Fruit fly (Drosophila melanogaster): ENCODE data around the gene RhoGEF64C.

RhoGEF64C gene

dm6 chr3L:4691775-4692174 lies 808 bp upstream of the RhoGEF64C start (continued):
- TF ChIP-seq Deaf1 (tag; optimal IDR thresholded peaks at IDR 0.05) (no peak), slou (GFP tag; optimal IDR thresholded peaks at IDR 0.05) (no peak), sug (tag; optimal IDR thresholded peaks at IDR 0.05) (no peak), GATAe (GFP tag; conservative IDR thresholded peaks at IDR 0.05) (no peak), tin (GFP tag; optimal IDR thresholded peaks at IDR 0.05) (no peak), gsb-n (tag; optimal IDR thresholded peaks at IDR 0.05) (peak; percentile 12), H15 (GFP tag; IDR thresholded peaks at IDR 0.05) (0 out of 3 replicates have a peak, but pooled peaks have one; percentile 33), br (optimal IDR thresholded peaks at IDR 0.05) (no peak), zfh1 (GFP tag; IDR thresholded peaks at IDR 0.05) (no peak), zen (tag; optimal IDR thresholded peaks at IDR 0.05) (no peak), tio (GFP tag; optimal IDR thresholded peaks at IDR 0.05) (no peak), Mrtf (GFP tag; IDR thresholded peaks at IDR 0.05) (no peak), CrebB (tag; optimal IDR thresholded peaks at IDR 0.05) (no peak), Dp (GFP tag; optimal IDR thresholded peaks at IDR 0.05) (no peak), Rfx (GFP tag; IDR thresholded peaks at IDR 0.05) (no peak), gce (GFP tag; IDR thresholded peaks at IDR 0.05) (no peak), HmgZ (tag; optimal IDR thresholded peaks at IDR 0.05) (no peak), CG43689 (GFP tag; IDR thresholded peaks at IDR 0.05) (no peak), CG7745 (tag; optimal IDR thresholded peaks at IDR 0.05) (no peak), Adf1 (GFP tag; IDR thresholded peaks at IDR 0.05) (no peak), sens-2 (GFP tag; IDR thresholded peaks at IDR 0.05) (no peak), Oli (tag; optimal IDR thresholded peaks at IDR 0.05) (peak; percentile 50), ttk (GFP tag; IDR thresholded peaks at IDR 0.05) (no peak), CG18619 (GFP tag; optimal IDR thresholded peaks at IDR 0.05) (no peak), CG10654 (GFP tag; optimal IDR thresholded peaks at IDR 0.05) (no peak), z (GFP tag; IDR thresholded peaks at IDR 0.05) (no peak), CG7928 (GFP tag; optimal IDR thresholded peaks at IDR 0.05) (no peak), CG15269 (tag; optimal IDR thresholded peaks at IDR 0.05) (peak; percentile 9), maf-S (GFP tag; optimal IDR thresholded peaks at IDR 0.05) (no peak), HmgD (GFP tag; optimal IDR thresholded peaks at IDR 0.05) (no peak), pb (GFP tag; optimal IDR thresholded peaks at IDR 0.05) (no peak), Hey (tag; optimal IDR thresholded peaks at IDR 0.05) (no peak), danr (GFP tag; IDR thresholded peaks at IDR 0.05) (no peak), CG7357 (GFP tag; IDR thresholded peaks at IDR 0.05) (no peak), croc (GFP tag; conservative IDR thresholded peaks at IDR 0.05) (no peak), sisA (GFP tag; IDR thresholded peaks at IDR 0.05) (no peak), Doc2 (GFP tag; IDR thresholded peaks at IDR 0.05) (no peak), B-H1 (GFP tag; IDR thresholded peaks at IDR 0.05) (no peak), corto (GFP tag; optimal IDR thresholded peaks at IDR 0.05) (no peak), CG8765 (GFP tag; IDR thresholded peaks at IDR 0.05) (no peak), lilli (GFP tag; optimal IDR thresholded peaks at IDR 0.05) (no peak), CG15696 (tag; optimal IDR thresholded peaks at IDR 0.05) (no peak), luna (GFP tag; optimal IDR thresholded peaks at IDR 0.05) (no peak), CG7839 (tag; optimal IDR thresholded peaks at IDR 0.05) (peak; percentile 24), CG1024 (GFP tag; IDR thresholded peaks at IDR 0.05) (no peak), CG2116 (GFP tag; optimal IDR thresholded peaks at IDR 0.05) (no peak), CG14014 (GFP tag; IDR thresholded peaks at IDR 0.05) (no peak), gsb (GFP tag; IDR thresholded peaks at IDR 0.05) (no peak), MTF-1 (GFP tag; optimal IDR thresholded peaks at IDR 0.05; ENCODE audit: borderline replicate concordance) (no peak), ci (GFP tag; IDR thresholded peaks at IDR 0.05) (0 out of 3 replicates have a peak, but pooled peaks have one; percentile 45), CG2202 (tag; optimal IDR thresholded peaks at IDR 0.05) (no peak), CG34422 (GFP tag; IDR thresholded peaks at IDR 0.05) (no peak), kni (GFP tag; optimal IDR thresholded peaks at IDR 0.05) (no peak), Myb (GFP tag; optimal IDR thresholded peaks at IDR 0.05) (no peak)
